Worm (Caenorhabditis elegans): ENCODE measurements around the gene ins-16.

DNA sequence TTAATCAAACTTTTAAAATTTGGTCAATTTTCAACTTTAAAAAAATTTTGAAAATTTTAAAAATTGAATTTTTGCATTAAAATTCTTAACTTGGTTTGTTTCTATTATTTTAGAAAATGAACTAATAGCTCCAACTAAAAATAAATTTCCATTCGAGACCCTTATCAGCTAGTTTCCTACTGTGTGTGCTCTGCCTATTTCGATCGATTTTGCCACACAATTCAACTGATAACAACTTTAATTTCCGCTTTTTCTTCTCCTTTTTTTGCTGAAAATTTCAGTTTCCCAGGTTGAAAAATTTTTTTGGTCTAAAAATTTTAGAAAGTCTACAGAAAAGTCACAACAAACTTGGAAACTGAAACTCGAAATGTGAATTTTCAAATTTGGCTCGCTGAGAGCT is 30.6 kb upstream of the ins-16 start:
- TF ChIP-seq efl-1 (optimal IDR thresholded peaks at IDR 0.05) (no peak), efl-1 (GFP tag; optimal IDR thresholded peaks at IDR 0.05 in 1 of 2) (no peak), lin-13 (GFP tag; optimal IDR thresholded peaks at IDR 0.05) (no peak)

All from whole organism, L1 larva.